Worm (Caenorhabditis elegans) whole organism, L2 larva: ENCODE results near the gene gst-1.

Source experiments
- aly-2 ChIP-seq: fragments of 150-350 bp; optimal IDR thresholded peaks from 2 replicates; lab custom pipeline; 2014; ENCODE audit warnings: missing biosample characterization, missing genetic modification characterization
- ama-1 ChIP-seq: fragments of 150-350 bp; optimal IDR thresholded peaks from 2 replicates; lab custom pipeline; 2018; ENCODE audit warnings: inconsistent platforms
- ceh-82 ChIP-seq: fragments of 150-350 bp; optimal IDR thresholded peaks from 2 replicates; lab custom pipeline; 2014; ENCODE audit warnings: missing biosample characterization, missing genetic modification characterization

DNA sequence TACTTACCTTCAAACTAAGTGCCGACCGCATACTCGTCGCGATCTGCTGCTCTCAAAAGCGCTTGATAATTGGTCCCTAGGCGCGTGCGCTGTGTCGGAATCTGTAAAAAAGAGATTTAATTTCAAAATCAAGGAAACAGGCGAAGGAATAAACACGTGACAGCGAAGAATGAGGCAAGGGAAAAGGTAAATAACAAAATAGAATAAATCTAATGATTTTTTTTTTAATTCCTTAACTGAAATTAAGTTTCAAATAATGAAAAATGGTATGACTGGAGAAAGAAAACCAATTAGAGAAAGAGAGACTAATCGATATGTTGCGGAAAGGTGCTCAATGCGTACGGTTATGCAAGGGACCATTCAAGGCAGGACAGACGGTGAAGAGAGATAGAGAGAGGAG, 50.0 kb downstream of the gst-1 start, which contains the start of gene cya-1:
- no peak for TF ChIP-seq ama-1 (lab: Kevin White, UChicago)
- TF ChIP-seq ceh-82, result no peak
- TF ChIP-seq aly-2, result no peak
